Worm (Caenorhabditis elegans) whole organism, L3 larva: Measurements from ENCODE around the gene ZK1240.3.

Experiments
- lsy-12 ChIP-seq: sonication (generic microtip); optimal IDR thresholded peaks from 2 replicates; lab custom pipeline; 2016; ENCODE audit warnings: mild to moderate bottlenecking, missing genetic modification characterization, missing compliant biosample characterization
- nhr-28 ChIP-seq: fragments of 150-350 bp; optimal IDR thresholded peaks from 2 replicates; lab custom pipeline; 2014; ENCODE audit warnings: missing biosample characterization, missing genetic modification characterization
- pqm-1 ChIP-seq: fragments of 150-350 bp; optimal IDR thresholded peaks from 2 replicates; lab custom pipeline; 2017; ENCODE audit warnings: missing biosample characterization, missing genetic modification characterization, inconsistent platforms

DNA sequence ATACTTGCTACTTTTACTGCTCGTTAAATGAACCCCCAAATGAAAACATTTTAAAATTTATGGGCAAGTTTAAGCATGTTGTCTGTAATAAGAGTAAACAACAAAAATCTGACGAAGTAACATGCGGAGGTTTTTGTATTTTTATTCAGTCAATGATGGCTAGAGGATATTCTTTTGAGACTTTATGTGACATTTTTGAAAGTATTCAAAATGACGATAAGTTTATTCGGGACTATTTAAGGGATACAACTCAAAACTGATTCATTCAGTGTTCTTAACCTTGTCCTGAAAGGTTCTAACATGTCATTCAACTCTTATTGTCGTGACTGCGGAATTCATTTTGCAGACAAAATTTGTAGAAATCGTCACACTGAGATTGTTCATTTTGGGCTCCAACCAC lies 40.3 kb upstream of the ZK1240.3 start, which contains the start of gene K09F6.11:
- TF ChIP-seq pqm-1 (no peak), lsy-12 (tag; lab: Kevin White, UChicago) (no peak), nhr-28 (tag; lab: Kevin White, UChicago) (no peak)
